Worm (Caenorhabditis elegans) whole organism, young adult: ENCODE results near the gene ndx-3.

ENCODE experiments used
- attf-3 ChIP-seq: fragments of 200-800 bp; sonication (Bioruptor generic); conservative IDR thresholded peaks from 2 replicates; pipeline ENCODE4 v1.3.6; 2022; ENCODE audit warnings: missing genetic modification reagents, missing genetic modification characterization, missing compliant biosample characterization
- attf-5 ChIP-seq: fragments of 200-800 bp; sonication (Bioruptor generic); optimal IDR thresholded peaks from 2 replicates; lab custom pipeline; 2018; ENCODE audit warnings: mild to moderate bottlenecking, missing genetic modification characterization, missing compliant biosample characterization
- mcd-1 ChIP-seq: fragments of 200-800 bp; sonication (Bioruptor generic); IDR thresholded peaks from 2 replicates; pipeline ENCODE4 v1.3.6; 2022; ENCODE audit warnings: missing genetic modification reagents, missing genetic modification characterization, missing compliant biosample characterization

DNA sequence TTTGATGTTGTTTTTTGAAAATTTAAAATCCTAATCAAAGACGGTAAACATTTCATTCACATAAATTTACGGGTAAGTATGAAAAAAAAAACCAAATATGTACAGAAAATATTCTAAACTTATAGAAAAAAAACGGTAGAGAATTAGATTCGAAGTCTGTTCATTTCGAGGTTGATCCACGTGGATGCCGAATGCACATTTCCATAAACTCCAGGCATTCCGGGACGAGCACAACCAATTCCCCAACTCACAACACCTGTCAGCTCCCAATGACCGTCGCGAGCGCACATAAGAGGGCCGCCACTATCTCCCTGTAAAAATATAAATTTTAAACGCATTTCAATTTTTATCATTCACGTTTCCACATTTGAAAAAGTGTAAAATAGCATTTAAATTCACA lies 5.3 kb upstream of the ndx-3 start:
- no peak for TF ChIP-seq mcd-1 (GFP tag; lab: Robert Waterston, UW)
- TF ChIP-seq attf-3 (GFP tag; lab: Robert Waterston, UW) = no peak
- no peak for TF ChIP-seq attf-5
